Fruit fly (Drosophila melanogaster): Measurements from ENCODE around the gene Antp.
A peak's percentile ranks its signal among the peaks of the same experiment; 100 is the strongest.

The Antp gene

DNA sequence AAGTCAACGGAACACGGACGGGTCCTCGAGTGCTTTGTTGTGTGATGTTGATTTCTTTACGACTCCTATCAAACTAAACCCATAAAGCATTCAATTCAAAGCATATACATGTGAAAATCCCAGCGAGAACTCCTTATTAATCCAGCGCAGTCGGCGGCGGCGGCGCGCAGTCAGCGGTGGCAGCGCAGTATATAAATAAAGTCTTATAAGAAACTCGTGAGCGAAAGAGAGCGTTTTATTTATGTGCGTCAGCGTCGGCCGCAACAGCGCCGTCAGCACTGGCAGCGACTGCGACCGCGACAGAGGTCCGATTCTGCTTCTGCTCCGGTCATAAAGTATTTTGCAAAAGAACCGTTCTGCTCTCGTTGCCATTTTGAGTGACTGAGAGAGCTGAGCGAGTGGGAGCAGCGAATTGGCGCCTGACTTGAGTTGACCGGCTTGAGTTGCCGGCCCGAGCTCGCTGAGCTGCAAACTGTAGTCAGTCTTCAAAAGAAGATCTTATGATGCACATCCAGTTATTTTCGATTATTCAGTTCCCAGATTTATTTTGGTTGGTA is at the start of gene Antp:
Antp (minus strand) TSS at position 75 of the 557 bp plus-strand sequence.
- TF ChIP-seq CTCF (optimal IDR thresholded peaks at IDR 0.05): no peak
- no peak for TF ChIP-seq CG8478 (optimal IDR thresholded peaks at IDR 0.05)

DNA sequence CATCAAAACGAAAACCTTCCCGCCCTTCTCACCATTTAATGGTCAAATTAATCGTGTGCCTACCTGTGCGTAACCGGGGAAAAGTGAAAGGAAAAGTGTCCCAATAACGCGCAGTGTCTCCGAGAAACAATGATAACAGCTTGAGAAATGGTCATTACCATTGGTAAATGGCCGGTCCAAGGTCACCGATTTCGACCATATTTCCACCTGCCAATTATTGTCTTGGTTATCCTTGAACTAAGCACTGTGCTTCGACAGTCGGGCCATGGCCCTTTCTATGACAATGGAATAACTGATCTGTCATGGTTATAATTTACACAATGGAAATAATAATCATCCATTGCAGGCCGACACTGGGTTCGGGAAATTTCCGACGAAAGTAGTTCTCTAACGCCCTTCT is 45.0 kb upstream of the Antp start:
- TF ChIP-seq CTCF (optimal IDR thresholded peaks at IDR 0.05): no peak
- no peak for TF ChIP-seq CG8478 (optimal IDR thresholded peaks at IDR 0.05)

DNA sequence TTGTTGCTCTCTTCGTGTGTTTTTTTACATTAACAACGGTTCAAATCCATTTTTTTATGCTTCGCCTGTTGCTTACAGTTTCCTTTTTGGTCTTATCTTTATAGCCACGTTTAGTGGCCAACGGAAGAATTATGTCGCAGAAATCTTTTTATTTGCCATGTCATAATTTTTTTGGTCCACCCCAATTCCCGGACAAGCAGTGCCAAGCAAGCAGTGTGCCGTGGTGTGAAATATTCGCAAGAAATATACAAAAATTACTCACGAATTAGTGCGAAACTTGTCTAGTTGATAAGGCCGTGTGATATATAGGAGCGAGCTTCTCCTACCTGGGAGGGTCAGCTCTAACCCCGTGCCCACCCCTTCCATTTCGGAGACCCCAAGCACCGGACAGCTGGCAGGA is 41.9 kb upstream of the Antp start:
- TF ChIP-seq CTCF (optimal IDR thresholded peaks at IDR 0.05) (no peak), CG8478 (optimal IDR thresholded peaks at IDR 0.05) (no peak)

DNA sequence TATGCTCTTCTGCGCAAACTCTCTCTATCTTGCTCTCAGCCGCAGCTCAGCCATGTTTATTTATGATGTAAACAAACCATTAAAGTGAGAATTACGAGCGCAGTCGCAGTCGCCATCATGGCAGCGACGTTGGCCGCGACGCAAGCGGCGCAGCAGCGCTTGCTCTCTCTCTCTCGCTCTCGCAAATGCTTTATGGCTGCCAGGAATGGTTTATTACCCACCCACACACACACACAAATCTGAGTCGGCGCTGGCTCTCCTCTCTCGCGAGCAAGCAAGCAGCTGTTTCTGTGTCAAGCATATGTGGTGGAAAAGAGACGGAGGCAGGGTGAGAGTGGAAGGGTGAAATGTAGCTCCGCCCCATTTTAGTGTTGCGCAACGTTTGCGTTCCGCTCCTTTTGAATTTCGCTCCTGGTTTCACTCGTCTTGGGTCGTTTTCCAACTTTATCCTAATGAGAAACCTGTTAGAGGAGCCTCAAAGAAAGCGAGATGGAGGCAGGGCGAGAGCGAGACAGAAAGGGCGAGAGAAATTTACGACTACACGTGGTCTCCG is 38.3 kb upstream of the Antp start:
- TF ChIP-seq CTCF (optimal IDR thresholded peaks at IDR 0.05) (peak in 1 of 2 experiments; percentile 21), CG8478 (optimal IDR thresholded peaks at IDR 0.05) (no peak)

DNA sequence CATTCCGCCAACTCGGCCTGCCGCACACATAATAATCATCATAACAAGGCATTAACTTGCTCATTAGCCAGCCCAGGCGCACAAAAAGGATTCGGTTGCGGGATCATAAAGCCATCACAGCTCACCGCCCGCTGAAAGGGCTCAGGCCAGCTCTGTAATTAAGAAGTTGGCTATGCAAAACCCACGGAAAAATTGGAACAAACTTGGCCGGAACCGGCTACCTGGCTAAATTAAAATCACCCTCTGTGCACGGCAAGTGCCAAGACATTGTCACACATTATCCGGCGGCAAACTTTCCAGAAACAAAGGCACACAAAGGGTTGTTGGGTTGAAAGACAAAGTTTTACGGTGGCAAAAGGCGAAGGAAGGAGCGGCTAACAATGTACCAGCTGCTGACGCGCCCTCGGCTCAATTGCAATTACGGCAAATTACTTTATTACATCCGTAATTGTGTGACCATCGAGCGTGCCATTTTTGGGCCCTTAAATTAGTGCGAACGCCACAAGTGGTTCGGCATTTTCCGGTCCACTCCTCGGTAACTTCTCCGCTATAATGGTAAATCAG is 36.8 kb upstream of the Antp start:
- no peak for TF ChIP-seq CG8478 (optimal IDR thresholded peaks at IDR 0.05)
- no peak for TF ChIP-seq CTCF (optimal IDR thresholded peaks at IDR 0.05)

DNA sequence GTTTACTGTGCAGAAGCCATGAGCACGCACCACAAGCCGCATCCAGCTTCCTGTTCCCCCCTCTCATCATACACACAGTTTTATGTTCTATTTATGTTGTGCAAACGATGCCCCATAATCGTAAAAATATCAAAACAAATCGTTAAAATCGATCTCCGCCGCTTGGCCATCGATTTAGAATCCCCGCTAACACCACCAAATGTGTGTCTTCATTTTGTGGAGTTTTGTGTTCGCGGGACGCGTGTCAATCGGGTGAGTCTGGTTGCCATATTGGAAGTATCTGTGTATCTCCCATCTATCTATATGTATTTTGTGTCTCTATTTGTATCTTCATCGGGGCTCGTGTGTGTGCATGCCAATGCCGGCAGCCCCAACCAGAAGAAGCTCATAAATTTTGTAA is 35.4 kb upstream of the Antp start:
- TF ChIP-seq CTCF (optimal IDR thresholded peaks at IDR 0.05) (no peak), CG8478 (optimal IDR thresholded peaks at IDR 0.05) (no peak)

DNA sequence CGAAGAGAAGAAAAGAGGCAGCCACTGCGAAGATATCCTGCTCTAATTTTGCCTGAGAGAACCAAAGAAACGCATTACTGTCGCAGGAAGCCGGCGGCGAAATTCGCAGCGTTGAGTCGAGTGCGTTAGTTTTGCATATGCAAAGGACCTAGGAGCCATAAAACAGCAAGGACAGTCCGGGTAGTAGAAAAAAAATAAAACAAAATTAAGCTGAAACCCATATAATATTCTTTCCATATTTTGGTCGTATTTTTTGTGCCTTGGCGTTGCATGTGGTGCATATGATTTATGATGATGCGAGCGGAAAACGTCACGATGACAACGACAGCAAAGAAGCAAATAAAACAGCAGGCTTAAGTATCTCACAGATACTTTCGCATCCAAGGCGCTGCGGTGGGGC is 34.7 kb upstream of the Antp start:
- TF ChIP-seq CG8478 (optimal IDR thresholded peaks at IDR 0.05): no peak

DNA sequence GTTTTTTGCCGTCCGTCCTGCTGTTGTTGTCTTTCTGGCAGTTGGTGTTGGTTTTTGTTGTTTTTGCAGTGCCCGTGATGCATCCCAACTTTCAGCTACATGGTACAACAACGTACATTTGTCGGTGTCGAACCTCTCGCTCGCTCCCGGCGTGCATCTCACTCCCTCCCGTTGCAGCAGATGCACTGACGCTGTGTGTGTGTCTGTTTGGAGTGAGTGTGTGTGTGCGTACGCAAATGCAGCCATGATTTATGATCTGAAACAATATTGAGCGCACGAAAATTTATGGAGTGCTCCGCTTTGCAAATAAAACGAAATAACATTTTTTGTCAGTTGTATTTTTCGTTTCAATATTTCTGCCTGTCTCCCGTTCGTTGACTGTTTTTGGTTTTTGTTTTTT is 32.5 kb upstream of the Antp start:
- TF ChIP-seq CG8478 (optimal IDR thresholded peaks at IDR 0.05) (no peak), CTCF (optimal IDR thresholded peaks at IDR 0.05) (no peak)

DNA sequence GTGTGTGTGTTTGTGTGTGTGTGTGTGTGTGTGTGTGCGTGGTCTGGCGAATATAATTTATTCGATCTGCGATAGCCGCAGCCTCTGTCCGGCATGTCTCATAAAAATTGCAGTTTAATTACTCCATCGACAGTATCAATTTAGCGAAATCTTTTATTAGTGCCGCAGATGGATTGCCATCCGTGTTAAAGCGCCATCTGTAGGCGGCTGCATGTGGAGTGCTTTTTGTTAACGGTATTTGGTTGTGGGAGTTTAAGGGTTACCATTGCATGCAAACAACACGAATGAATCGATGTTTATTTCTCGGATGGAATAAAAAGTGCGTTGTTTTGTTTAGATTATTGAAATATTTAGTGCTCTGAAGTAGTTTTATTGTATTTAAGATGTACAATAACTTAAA is 30.4 kb upstream of the Antp start:
- no peak for TF ChIP-seq CG8478 (optimal IDR thresholded peaks at IDR 0.05)
- TF ChIP-seq CTCF (optimal IDR thresholded peaks at IDR 0.05): peak; percentile 77 to 78

DNA sequence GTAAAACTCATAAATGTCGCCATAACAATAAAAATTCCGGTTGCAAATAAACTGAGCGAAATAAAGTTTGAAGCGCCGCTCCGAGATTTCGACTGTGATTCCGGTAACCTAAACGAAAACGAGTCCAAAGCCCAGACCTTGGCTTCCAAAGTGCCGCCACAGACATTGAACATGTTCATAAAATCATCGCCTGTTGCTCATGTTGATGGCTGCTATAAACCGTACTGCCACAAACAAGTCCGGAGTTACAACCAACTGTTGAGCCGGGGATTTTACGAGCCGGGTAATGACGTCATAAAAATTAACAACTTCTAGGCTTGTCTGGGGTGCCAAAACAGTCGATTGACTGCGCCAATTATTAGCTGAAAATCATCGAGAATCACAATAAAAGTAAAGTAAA is 29.5 kb upstream of the Antp start:
- no peak for TF ChIP-seq CG8478 (optimal IDR thresholded peaks at IDR 0.05)
- no peak for TF ChIP-seq CTCF (optimal IDR thresholded peaks at IDR 0.05)

DNA sequence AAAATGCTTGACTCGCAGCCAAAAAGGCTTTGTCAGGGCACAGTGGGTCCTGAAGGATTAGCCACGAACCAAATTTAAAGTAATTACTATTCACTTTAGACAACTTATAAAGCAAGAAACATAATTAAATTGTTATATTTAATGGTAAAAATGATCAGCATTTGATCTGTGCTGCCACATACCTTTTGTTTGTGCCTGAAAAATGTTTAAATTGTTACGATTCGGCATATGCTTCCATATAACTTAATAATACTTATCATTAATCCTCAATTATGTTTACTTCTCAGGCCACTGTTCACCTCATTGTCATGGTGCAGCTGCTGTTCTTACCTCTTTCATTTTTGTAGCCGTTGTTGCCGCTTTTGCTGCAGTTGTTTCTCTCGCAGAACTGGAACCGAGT is 26.2 kb upstream of the Antp start:
- TF ChIP-seq CG8478 (optimal IDR thresholded peaks at IDR 0.05) (no peak), CTCF (optimal IDR thresholded peaks at IDR 0.05) (no peak)

DNA sequence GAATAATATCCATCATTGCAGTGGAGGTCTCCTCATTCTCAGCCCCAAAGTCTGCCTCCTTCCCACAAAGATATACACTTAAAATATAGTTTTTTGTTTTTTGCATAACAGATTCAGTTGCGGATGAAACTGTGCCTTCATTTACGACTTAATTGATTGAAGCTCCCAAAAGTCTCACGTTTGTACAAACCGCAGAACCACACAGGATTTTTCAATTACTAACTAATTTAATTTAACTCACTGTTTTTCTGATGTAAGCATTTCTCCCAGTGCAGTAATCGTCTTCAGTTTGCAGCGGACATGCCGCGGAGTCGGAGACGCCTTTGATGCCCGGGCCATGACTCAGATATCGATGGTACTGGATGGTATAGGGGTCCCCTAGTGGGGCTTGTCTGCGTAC is 25.5 kb upstream of the Antp start:
- no peak for TF ChIP-seq CTCF (optimal IDR thresholded peaks at IDR 0.05)
- no peak for TF ChIP-seq CG8478 (optimal IDR thresholded peaks at IDR 0.05)

DNA sequence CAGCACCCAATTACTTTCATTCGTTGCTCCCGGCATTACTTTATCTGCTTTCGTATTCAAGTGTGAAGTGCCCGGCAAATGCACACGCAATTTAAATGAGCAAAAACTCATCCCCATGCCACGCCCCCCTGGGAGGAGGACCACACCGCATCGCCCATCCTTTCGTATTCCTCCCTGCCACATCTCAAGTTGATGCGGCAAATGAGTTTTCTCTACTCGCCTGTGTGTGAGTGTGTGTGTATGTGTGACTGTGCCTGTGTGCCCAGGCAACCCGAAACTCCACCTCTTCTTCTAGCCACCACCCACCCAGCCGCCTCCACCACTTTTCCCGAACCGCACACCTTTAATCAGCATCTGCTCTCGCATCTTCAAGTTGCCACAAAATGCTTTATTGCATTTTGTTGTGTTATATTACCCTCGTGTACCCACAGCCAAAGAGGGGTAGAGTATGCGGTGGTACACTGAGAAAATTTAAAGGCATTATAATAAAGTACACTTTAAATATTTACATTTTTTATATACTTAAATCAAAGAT is 12.1 kb upstream of the Antp start:
- TF ChIP-seq CG8478 (optimal IDR thresholded peaks at IDR 0.05) (no peak), CTCF (optimal IDR thresholded peaks at IDR 0.05) (no peak)

DNA sequence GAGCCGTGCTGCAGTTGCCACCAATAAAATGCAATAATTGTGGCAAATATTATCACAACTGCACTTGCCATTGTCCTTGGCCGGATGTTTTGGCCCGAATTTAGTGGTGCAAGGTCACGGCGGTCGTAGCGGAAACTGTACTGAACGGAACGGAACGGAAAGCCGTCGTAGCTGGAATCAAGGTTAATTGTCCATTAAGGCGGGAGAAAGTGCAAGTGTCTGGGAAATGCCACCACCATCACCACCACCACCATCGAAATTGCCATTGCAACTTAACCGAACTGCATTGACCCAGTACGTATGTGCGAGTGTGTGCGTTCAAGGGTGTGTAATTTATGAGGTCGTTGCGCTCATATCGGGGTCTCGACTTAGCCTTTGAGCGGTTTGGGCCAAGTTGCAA is 7.9 kb upstream of the Antp start:
- TF ChIP-seq CG8478 (optimal IDR thresholded peaks at IDR 0.05) (no peak), CTCF (optimal IDR thresholded peaks at IDR 0.05) (no peak)

DNA sequence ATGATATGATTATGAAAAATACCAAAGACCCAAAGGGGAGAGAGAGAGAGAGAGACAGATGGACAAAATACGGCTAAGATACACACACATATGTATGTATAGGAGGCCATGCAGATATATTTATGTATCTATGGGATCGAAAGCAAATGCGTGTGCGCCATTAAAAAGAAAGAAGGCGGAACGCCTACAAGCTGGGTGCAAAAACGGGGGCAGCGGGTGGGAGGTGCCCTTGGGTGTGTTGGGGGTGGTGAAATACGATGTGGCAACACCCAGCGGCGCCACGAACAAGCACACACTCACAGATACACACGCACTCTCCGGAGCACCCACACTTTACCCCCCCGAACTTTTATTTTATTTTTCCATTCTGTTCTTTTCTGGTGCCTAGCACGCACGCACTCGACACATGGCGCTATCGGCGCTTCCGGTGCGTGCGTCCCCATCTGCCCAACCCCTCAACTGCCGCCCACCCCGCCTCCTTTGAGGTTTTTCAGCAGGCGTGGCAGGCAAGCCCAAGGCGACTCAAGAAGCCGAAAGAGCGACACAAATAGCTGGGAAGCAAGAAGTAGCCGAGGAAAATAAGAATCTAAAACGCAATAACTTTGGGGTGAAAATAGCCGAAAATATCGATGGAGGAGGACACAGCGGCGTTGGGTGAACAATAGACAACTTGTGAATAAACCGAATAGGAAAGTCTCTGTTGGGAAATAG is 5.6 kb upstream of the Antp start:
- TF ChIP-seq CG8478 (optimal IDR thresholded peaks at IDR 0.05) (no peak), CTCF (optimal IDR thresholded peaks at IDR 0.05) (no peak)

DNA sequence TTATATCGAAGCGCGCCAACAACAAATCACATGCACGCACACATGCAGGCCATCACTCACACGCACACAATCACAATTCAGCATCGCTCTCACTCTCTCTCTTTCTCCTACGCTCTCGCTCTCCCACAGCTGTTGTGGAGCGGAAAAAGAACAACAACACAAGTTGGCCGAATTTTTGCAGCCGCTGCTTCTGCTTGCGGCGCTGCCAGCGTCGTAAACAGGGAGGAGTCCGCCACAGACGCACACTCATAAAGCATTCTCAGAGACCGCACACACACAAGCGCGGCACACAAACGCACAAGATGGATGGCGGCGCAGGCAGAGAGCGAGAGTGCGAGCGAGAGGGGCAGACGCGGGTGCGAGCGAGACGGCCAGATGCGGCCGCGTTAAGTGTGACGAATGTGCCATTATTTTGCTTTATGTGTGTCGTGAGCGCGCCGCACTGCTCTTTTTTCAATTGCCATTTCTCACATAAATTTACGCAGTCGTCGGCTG is 1.7 kb upstream of the Antp start:
- TF ChIP-seq CG8478 (optimal IDR thresholded peaks at IDR 0.05) (no peak), CTCF (optimal IDR thresholded peaks at IDR 0.05) (peak in 1 of 2 experiments; percentile 9)

Measured in S2 (cell line).